Fruit fly (Drosophila melanogaster): ENCODE results near the gene CG42658.

- TF ChIP-seq CG5204 (GFP tag; optimal IDR thresholded peaks at IDR 0.05) = no peak
- no peak for TF ChIP-seq CG7101 (tag; optimal IDR thresholded peaks at IDR 0.05)
Observed at dm6 chr2L:2251175-2251574, 36.5 kb downstream of the CG42658 start, which contains the start of gene Ser12.
